Worm (Caenorhabditis elegans): Measurements from ENCODE around the gene mfsd-8.

- TF ChIP-seq nhr-77 (tag; optimal IDR thresholded peaks at IDR 0.05) (no peak), efl-1 (optimal IDR thresholded peaks at IDR 0.05) (peak; percentile 39 to 51), efl-1 (GFP tag; optimal IDR thresholded peaks at IDR 0.05 in 1 of 2) (peak; percentile 59 to 94), ztf-11 (tag; optimal IDR thresholded peaks at IDR 0.05) (no peak), lin-39 (tag; optimal IDR thresholded peaks at IDR 0.05) (no peak), lin-13 (GFP tag; optimal IDR thresholded peaks at IDR 0.05) (no peak), ceh-82 (tag; optimal IDR thresholded peaks at IDR 0.05) (no peak), isw-1 (GFP tag; IDR thresholded peaks at IDR 0.05) (peak; percentile 25; the same call in 1 of the 2 replicates), mdl-1 (tag; optimal IDR thresholded peaks at IDR 0.05) (no peak), unc-130 (tag; optimal IDR thresholded peaks at IDR 0.05) (no peak), sox-4 (tag; optimal IDR thresholded peaks at IDR 0.05) (no peak)
These were observed 12.2 kb downstream of the mfsd-8 start, which contains the start of the genes Y53G8AR.8 and Y53G8AR.6 for ce11 chrIII:3294283-3294793.
